Worm (Caenorhabditis elegans) whole organism, late embryonic: Measurements from ENCODE around the gene Y42A5A.3.

Experiments used
- C38D4.7 ChIP-seq: fragments of 200-800 bp; sonication (Bioruptor generic); optimal IDR thresholded peaks from 2 replicates; lab custom pipeline; 2018; ENCODE audit warnings: mild to moderate bottlenecking, missing genetic modification characterization, moderate library complexity, missing compliant biosample characterization
- K02D7.2 ChIP-seq: sonication (generic microtip); optimal IDR thresholded peaks from 2 replicates; lab custom pipeline; 2017; ENCODE audit warnings: mild to moderate bottlenecking, missing genetic modification characterization, missing compliant biosample characterization
- T23F11.4 ChIP-seq: fragments of 200-800 bp; sonication (Bioruptor generic); optimal IDR thresholded peaks from 2 replicates; lab custom pipeline; 2018; ENCODE audit warnings: mild to moderate bottlenecking, missing genetic modification characterization, missing compliant biosample characterization
- ceh-2 ChIP-seq: sonication (generic microtip); optimal IDR thresholded peaks from 2 replicates; lab custom pipeline; 2016; ENCODE audit warnings: missing genotype, missing genetic modification characterization, missing compliant biosample characterization
- elt-2 ChIP-seq: sonication (generic microtip); optimal IDR thresholded peaks from 2 replicates; lab custom pipeline; 2016; ENCODE audit warnings: missing genetic modification reagents, missing genetic modification characterization, missing compliant biosample characterization
- ets-4 ChIP-seq: sonication (generic microtip); optimal IDR thresholded peaks from 2 replicates; lab custom pipeline; 2016; ENCODE audit warnings: missing genetic modification characterization, missing compliant biosample characterization
- nhr-232 ChIP-seq: sonication (generic microtip); optimal IDR thresholded peaks from 2 replicates; lab custom pipeline; 2016; ENCODE audit warnings: missing genetic modification characterization, missing compliant biosample characterization
- pag-3 ChIP-seq: sonication (generic microtip); optimal IDR thresholded peaks from 2 replicates; lab custom pipeline; 2016; ENCODE audit warnings: missing compliant biosample characterization, missing genetic modification characterization, borderline replicate concordance
- pat-9 ChIP-seq: fragments of 200-800 bp; sonication (Bioruptor generic); optimal IDR thresholded peaks from 2 replicates; lab custom pipeline; 2018; ENCODE audit warnings: mild to moderate bottlenecking, missing genetic modification characterization, moderate library complexity, missing compliant biosample characterization
- pha-4 ChIP-seq: fragments of 150-350 bp; optimal IDR thresholded peaks from 2 replicates; lab custom pipeline; 2018; ENCODE audit warnings: missing biosample characterization, missing genetic modification reagents, missing genetic modification characterization
- sox-4 ChIP-seq: sonication (generic microtip); optimal IDR thresholded peaks from 2 replicates; lab custom pipeline; 2017; ENCODE audit warnings: mild to moderate bottlenecking, missing genetic modification characterization, inconsistent platforms, missing compliant biosample characterization
- unc-55 ChIP-seq: sonication (generic microtip); optimal IDR thresholded peaks from 2 replicates; lab custom pipeline; 2017; ENCODE audit warnings: missing biosample characterization, missing genetic modification reagents, missing genetic modification characterization

DNA sequence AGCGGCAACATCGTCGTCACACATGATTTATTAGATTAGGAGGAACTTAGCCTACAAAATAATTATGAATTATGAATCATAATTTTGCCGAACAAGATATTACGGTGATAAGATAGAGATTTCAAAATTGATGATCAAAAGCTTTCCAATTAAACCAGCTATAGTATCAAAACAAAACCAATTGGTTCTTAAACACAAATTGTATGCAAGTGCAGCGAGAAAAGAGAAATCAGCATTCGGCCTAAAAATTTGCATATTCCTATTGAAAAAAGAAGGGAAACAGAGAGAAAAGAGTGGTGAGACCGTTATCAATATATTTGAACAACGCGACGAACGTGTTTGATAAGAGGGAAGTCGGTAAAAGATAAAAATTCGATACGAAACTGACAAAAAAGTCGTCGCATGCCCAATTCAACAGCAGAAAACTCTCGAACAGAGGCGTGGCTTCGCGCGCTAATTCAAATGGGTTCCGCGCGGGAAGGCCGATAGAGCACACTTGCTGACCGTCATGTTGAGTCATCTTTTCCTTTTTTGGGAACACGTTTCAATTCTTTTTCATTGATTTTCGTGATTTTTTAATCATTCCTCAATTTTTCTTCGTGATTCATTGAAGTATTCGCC, 17.6 kb downstream of the Y42A5A.3 start, which contains the start of gene act-2:
- TF ChIP-seq C38D4.7 (GFP tag; lab: Kevin White, UChicago) = no peak
- no peak for TF ChIP-seq pha-4 (tag; lab: Kevin White, UChicago)
- TF ChIP-seq ets-4 (tag; lab: Kevin White, UChicago) = no peak
- TF ChIP-seq K02D7.2 (tag; lab: Kevin White, UChicago) = no peak
- TF ChIP-seq pag-3 (tag; lab: Kevin White, UChicago) = no peak
- no peak for TF ChIP-seq sox-4
- TF ChIP-seq pat-9 (tag; lab: Kevin White, UChicago) = no peak
- no peak for TF ChIP-seq T23F11.4 (GFP tag; lab: Kevin White, UChicago)
- TF ChIP-seq elt-2 (tag; lab: Kevin White, UChicago) = peak; percentile 91
- TF ChIP-seq ceh-2 (tag; lab: Kevin White, UChicago) = no peak
- TF ChIP-seq nhr-232 (tag; lab: Kevin White, UChicago) = no peak
- TF ChIP-seq unc-55 (GFP tag; lab: Kevin White, UChicago) = no peak
